Worm (Caenorhabditis elegans) whole organism, early embryonic: Measurements from ENCODE around the gene srlf-15.

ENCODE experiments used
- F13C5.2 ChIP-seq: sonication (generic microtip); optimal IDR thresholded peaks from 2 replicates; lab custom pipeline; 2017; ENCODE audit warnings: mild to moderate bottlenecking, missing genetic modification characterization, inconsistent platforms, missing compliant biosample characterization
- ama-1 ChIP-seq: fragments of 150-350 bp; optimal IDR thresholded peaks from 2 replicates; lab custom pipeline; 2014
- ceh-36 ChIP-seq: sonication (generic microtip); optimal IDR thresholded peaks from 2 replicates; lab custom pipeline; 2016; ENCODE audit warnings: missing genetic modification characterization, inconsistent platforms, missing compliant biosample characterization
- ets-7 ChIP-seq: sonication (generic microtip); optimal IDR thresholded peaks from 2 replicates; lab custom pipeline; 2016; ENCODE audit warnings: missing genotype, missing genetic modification characterization, missing compliant biosample characterization
- sea-1 ChIP-seq: fragments of 200-800 bp; sonication (Bioruptor generic); conservative IDR thresholded peaks from 2 replicates; pipeline ENCODE4 v1.3.6; 2022; ENCODE audit warnings: missing genetic modification characterization, missing compliant biosample characterization

ce11 chrII:11076550-11076949 lies 40.7 kb downstream of the srlf-15 start:
- no peak for TF ChIP-seq sea-1
- TF ChIP-seq F13C5.2 (tag; lab: Kevin White, UChicago) = no peak
- TF ChIP-seq ceh-36 (tag; lab: Kevin White, UChicago) = no peak
- no peak for TF ChIP-seq ama-1
- no peak for TF ChIP-seq ets-7 (tag; lab: Kevin White, UChicago)
